Worm (Caenorhabditis elegans) whole organism, L2 larva: ENCODE results near the gene M03C11.9.
"Not testable (repeated sequence)": the region's sequence is repeated elsewhere in the genome, so short reads cannot be mapped to it uniquely, and the experiment has no call there.

Experiments
- C34F6.9 ChIP-seq: fragments of 150-350 bp; optimal IDR thresholded peaks from 2 replicates; lab custom pipeline; 2014; ENCODE audit warnings: missing biosample characterization, missing genetic modification characterization
- F13H6.1 ChIP-seq: sonication (generic microtip); optimal IDR thresholded peaks from 2 replicates; lab custom pipeline; 2016; ENCODE audit warnings: missing genetic modification characterization, missing compliant biosample characterization
- R02D3.7 ChIP-seq: fragments of 150-350 bp; optimal IDR thresholded peaks from 2 replicates; lab custom pipeline; 2014; ENCODE audit warnings: missing biosample characterization, missing genetic modification characterization
- alr-1 ChIP-seq: fragments of 150-350 bp; optimal IDR thresholded peaks from 2 replicates; lab custom pipeline; 2014; ENCODE audit warnings: missing biosample characterization, missing genetic modification characterization
- aly-2 ChIP-seq: fragments of 150-350 bp; optimal IDR thresholded peaks from 2 replicates; lab custom pipeline; 2014; ENCODE audit warnings: missing biosample characterization, missing genetic modification characterization
- ama-1 ChIP-seq: fragments of 150-350 bp; optimal IDR thresholded peaks from 2 replicates; lab custom pipeline; 2018; ENCODE audit warnings: inconsistent platforms
- ceh-16 ChIP-seq: fragments of 150-350 bp; optimal IDR thresholded peaks from 2 replicates; lab custom pipeline; 2014; ENCODE audit warnings: missing biosample characterization, missing genetic modification characterization
- ceh-82 ChIP-seq: fragments of 150-350 bp; optimal IDR thresholded peaks from 2 replicates; lab custom pipeline; 2014; ENCODE audit warnings: missing biosample characterization, missing genetic modification characterization
- crh-2 ChIP-seq: sonication (generic microtip); optimal IDR thresholded peaks from 2 replicates; lab custom pipeline; 2017; ENCODE audit warnings: missing biosample characterization, missing genetic modification characterization
- dmd-4 ChIP-seq: sonication (generic microtip); optimal IDR thresholded peaks from 2 replicates; lab custom pipeline; 2017; ENCODE audit warnings: missing biosample characterization, missing genetic modification characterization
- egl-27 ChIP-seq: sonication (generic microtip); optimal IDR thresholded peaks from 3 replicates; lab custom pipeline; 2017; ENCODE audit warnings: missing biosample characterization, missing genetic modification reagents, missing genetic modification characterization
- elt-3 ChIP-seq: sonication (generic microtip); optimal IDR thresholded peaks from 2 replicates; lab custom pipeline; 2017; ENCODE audit warnings: missing biosample characterization, missing genetic modification characterization
- fos-1 ChIP-seq: fragments of 150-350 bp; optimal IDR thresholded peaks from 2 replicates; lab custom pipeline; 2014; ENCODE audit warnings: missing biosample characterization, missing genetic modification characterization
- gmeb-1 ChIP-seq: fragments of 150-350 bp; optimal IDR thresholded peaks from 2 replicates; lab custom pipeline; 2014; ENCODE audit warnings: missing biosample characterization, missing genetic modification characterization
- lin-11 ChIP-seq: fragments of 150-350 bp; sonication (generic microtip); optimal IDR thresholded peaks from 2 replicates; lab custom pipeline; 2014; ENCODE audit warnings: missing biosample characterization, missing genetic modification characterization, inconsistent platforms, mixed read lengths
- lin-13 ChIP-seq: fragments of 150-350 bp; optimal IDR thresholded peaks from 2 replicates; lab custom pipeline; 2014; ENCODE audit warnings: missing biosample characterization, missing genetic modification reagents, missing genetic modification characterization
- lin-39 ChIP-seq: fragments of 150-350 bp; optimal IDR thresholded peaks from 2 replicates; lab custom pipeline; 2014; ENCODE audit warnings: missing biosample characterization, missing genetic modification reagents, missing genetic modification characterization
- lsy-2 ChIP-seq, 2 experiments: fragments of 150-350 bp in 1 of 2; sonication (generic microtip) in 1 of 2; optimal IDR thresholded peaks; 2 replicates each; lab custom pipeline; 2014 to 2017; ENCODE audit warnings: missing biosample characterization in 2 of 2, missing genetic modification characterization in 2 of 2
- mab-5 ChIP-seq: fragments of 150-350 bp; optimal IDR thresholded peaks from 2 replicates; lab custom pipeline; 2014; ENCODE audit warnings: missing biosample characterization, missing genetic modification characterization
- mbf-1 ChIP-seq: sonication (generic microtip); optimal IDR thresholded peaks from 2 replicates; lab custom pipeline; 2017; ENCODE audit warnings: missing biosample characterization, missing genetic modification characterization
- mdl-1 ChIP-seq, 2 experiments: fragments of 150-350 bp in 1 of 2; sonication (generic microtip) in 1 of 2; optimal IDR thresholded peaks; 2 replicates each; lab custom pipeline; 2017; ENCODE audit warnings: missing biosample characterization in 2 of 2, missing genetic modification characterization in 2 of 2
- nhr-10 ChIP-seq: sonication (generic microtip); optimal IDR thresholded peaks from 2 replicates; lab custom pipeline; 2017; ENCODE audit warnings: missing biosample characterization, missing genetic modification characterization
- nhr-11 ChIP-seq: fragments of 150-350 bp; optimal IDR thresholded peaks from 2 replicates; lab custom pipeline; 2014; ENCODE audit warnings: missing biosample characterization, missing genetic modification characterization
- nhr-129 ChIP-seq: fragments of 150-350 bp; optimal IDR thresholded peaks from 2 replicates; lab custom pipeline; 2014; ENCODE audit warnings: missing biosample characterization, missing genetic modification characterization
- nhr-237 ChIP-seq: fragments of 150-350 bp; optimal IDR thresholded peaks from 2 replicates; lab custom pipeline; 2014; ENCODE audit warnings: missing biosample characterization, missing genetic modification characterization
- nhr-25 ChIP-seq: fragments of 150-350 bp; sonication (generic microtip); optimal IDR thresholded peaks from 3 replicates; lab custom pipeline; 2014; ENCODE audit warnings: missing biosample characterization, missing genetic modification characterization
- nhr-6 ChIP-seq: fragments of 150-350 bp; optimal IDR thresholded peaks from 2 replicates; lab custom pipeline; 2014; ENCODE audit warnings: missing biosample characterization, missing genetic modification characterization
- peb-1 ChIP-seq: fragments of 150-350 bp; optimal IDR thresholded peaks from 2 replicates; lab custom pipeline; 2014; ENCODE audit warnings: missing biosample characterization, missing genetic modification characterization
- sem-4 ChIP-seq: fragments of 150-350 bp; optimal IDR thresholded peaks from 2 replicates; lab custom pipeline; 2014; ENCODE audit warnings: missing biosample characterization, missing genetic modification reagents, missing genetic modification characterization
- skn-1 ChIP-seq: sonication (generic microtip); optimal IDR thresholded peaks from 2 replicates; lab custom pipeline; 2017; ENCODE audit warnings: missing biosample characterization, missing genetic modification characterization
- sma-3 ChIP-seq: sonication (generic microtip); optimal IDR thresholded peaks from 2 replicates; lab custom pipeline; 2016; ENCODE audit warnings: missing genetic modification reagents, missing genetic modification characterization, missing compliant biosample characterization
- sma-9 ChIP-seq, 2 experiments: fragments of 150-350 bp in 1 of 2; sonication (generic microtip) in 1 of 2; optimal IDR thresholded peaks; 2 replicates each; lab custom pipeline; 2014 to 2016; ENCODE audit warnings: missing genetic modification characterization in 2 of 2, mild to moderate bottlenecking in 1 of 2, missing biosample characterization in 1 of 2, missing compliant biosample characterization in 1 of 2, missing genetic modification reagents in 1 of 2, moderate library complexity in 1 of 2
- snpc-4 ChIP-seq: fragments of 150-350 bp; optimal IDR thresholded peaks from 2 replicates; lab custom pipeline; 2014; ENCODE audit warnings: missing biosample characterization, missing genetic modification characterization
- unc-55 ChIP-seq: fragments of 150-350 bp; sonication (generic microtip); optimal IDR thresholded peaks from 3 replicates; lab custom pipeline; 2014; ENCODE audit warnings: missing biosample characterization, missing genetic modification reagents, missing genetic modification characterization
- ztf-1 ChIP-seq: fragments of 200-800 bp; sonication (Bioruptor generic); conservative IDR thresholded peaks from 2 replicates; pipeline ENCODE4 v1.3.6; 2022; ENCODE audit warnings: missing genetic modification characterization, missing compliant biosample characterization
- ztf-4 ChIP-seq: fragments of 150-350 bp; optimal IDR thresholded peaks from 2 replicates; lab custom pipeline; 2014; ENCODE audit warnings: missing biosample characterization, missing genetic modification characterization

M03C11.9 gene

DNA sequence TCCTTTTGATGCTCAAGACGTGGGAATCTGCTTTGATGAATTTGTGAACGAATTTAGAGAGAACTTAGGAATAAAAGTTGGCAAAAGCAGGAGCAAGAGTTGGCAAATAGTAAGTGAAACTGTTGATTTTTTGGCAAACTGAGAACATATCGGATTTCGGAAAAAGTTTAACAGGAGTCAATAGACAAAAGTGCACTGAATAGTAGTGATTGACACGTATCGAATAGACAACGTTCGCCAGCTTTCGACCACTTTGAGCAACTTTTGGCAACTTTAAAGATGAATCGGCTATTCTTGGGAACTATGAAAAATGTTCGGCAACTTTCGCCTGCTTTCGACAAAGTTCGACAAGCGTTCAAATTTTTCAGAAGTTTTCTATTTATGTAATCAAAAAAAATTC lies at the start of gene M03C11.9:
TSS of gene M03C11.9 (minus strand) at position 101 of the 400 bp plus-strand sequence.
- TF ChIP-seq sma-3 (GFP tag; lab: Kevin White, UChicago) (no peak), lsy-2 (tag; optimal IDR thresholded peaks at IDR 0.05; lab: Kevin White, UChicago) (no peak), ztf-1 (GFP tag; lab: Robert Waterston, UW) (no peak), unc-55 (GFP tag; lab: Kevin White, UChicago) (no peak), snpc-4 (no peak), nhr-6 (tag; lab: Kevin White, UChicago) (no peak), egl-27 (tag; lab: Kevin White, UChicago) (no peak), mbf-1 (tag; lab: Kevin White, UChicago) (no peak), ceh-82 (tag; lab: Kevin White, UChicago) (no peak), nhr-10 (tag; lab: Kevin White, UChicago) (no peak), peb-1 (tag; lab: Kevin White, UChicago) (no peak)

DNA sequence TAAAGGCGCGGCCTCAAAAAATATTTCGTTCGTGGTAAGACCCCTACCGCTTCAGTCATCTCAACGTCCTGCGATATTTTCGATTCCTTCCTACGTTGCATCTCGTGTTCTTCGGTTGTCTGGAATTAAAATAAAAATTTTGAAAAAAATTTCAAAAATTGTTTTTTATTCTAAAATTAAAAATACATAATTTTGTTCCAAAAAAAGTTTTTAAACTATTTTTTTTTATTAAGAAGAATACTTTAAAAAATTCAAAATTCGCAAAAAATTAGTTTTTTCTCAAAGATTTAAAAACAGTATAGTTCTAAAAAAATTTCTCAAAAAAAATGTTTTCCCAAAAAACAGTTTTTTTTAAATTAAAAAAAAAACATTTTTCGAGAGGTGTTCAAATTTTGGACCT lies 47.3 kb upstream of the M03C11.9 start, which contains the start of gene H04D03.6:
TSS of gene H04D03.6 (minus strand) at position 101 of the 400 bp plus-strand sequence.
- TF ChIP-seq sem-4, nhr-25, R02D3.7 (tag; lab: Kevin White, UChicago): not testable (repeated sequence)

DNA sequence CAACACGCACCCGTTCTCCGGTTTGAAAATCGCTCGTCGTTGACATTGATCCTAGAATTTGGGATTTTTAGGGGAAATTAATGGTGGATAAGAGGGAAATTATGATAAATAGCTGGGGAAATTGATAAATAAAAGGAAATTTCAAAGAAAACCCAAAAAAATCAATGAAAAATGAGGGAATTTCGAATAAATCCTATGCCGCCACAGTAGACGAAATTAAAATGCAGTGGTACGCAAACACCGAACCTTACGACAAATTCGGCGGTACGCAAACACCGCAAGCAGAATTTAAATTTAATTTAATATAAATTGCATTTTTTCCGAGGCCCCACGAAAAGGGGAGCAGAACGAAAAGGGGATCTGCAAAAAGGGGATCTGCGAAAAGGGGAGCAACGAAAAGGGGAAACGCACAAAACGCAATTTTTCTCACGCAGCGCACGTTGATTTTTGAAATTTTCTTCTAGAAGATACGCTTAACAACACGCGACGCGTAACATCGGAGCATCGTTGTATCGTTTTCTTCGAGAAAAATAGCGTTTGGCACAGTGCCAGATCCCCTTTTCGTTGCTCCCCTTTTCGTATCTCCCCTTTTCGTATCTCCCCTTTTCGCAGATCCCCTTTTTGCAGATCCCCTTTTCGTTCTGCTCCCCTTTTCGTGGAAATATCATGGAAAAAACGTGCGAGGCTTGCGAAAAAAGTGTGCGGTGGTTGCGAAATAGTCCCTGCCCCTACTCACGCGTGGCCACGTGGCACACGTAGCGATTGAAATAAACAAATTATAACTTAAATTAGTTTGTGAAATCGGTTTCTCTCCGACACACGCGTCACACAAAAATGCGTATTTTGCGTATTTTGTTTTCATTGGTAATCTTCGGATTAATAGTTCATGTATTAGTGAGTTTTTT lies 44.7 kb upstream of the M03C11.9 start, which contains the start of the genes smrd-1 and enu-3.1:
TSS of gene smrd-1 (minus strand) at position 51 of the 905 bp plus-strand sequence.
TSS of gene enu-3.1 (plus strand) at position 339 of the 905 bp plus-strand sequence.
- peak; percentile 31 for TF ChIP-seq sma-3 (GFP tag; lab: Kevin White, UChicago)
- TF ChIP-seq crh-2 = peak; percentile 44
- peak; percentile 63 for TF ChIP-seq unc-55 (GFP tag; lab: Kevin White, UChicago)
- peak; percentile 78 for TF ChIP-seq C34F6.9 (tag; lab: Kevin White, UChicago)
- TF ChIP-seq lin-13 (GFP tag; lab: Kevin White, UChicago) = peak; percentile 76
- peak; percentile 39 for TF ChIP-seq mab-5 (tag; lab: Kevin White, UChicago)
- TF ChIP-seq gmeb-1 (tag; lab: Kevin White, UChicago) = peak; percentile 60
- peak; percentile 50 for TF ChIP-seq F13H6.1
- peak; percentile 69 to 75 for TF ChIP-seq lsy-2 (tag; optimal IDR thresholded peaks at IDR 0.05; lab: Kevin White, UChicago)
- TF ChIP-seq, all 48 proteins: peak for 9; not testable (repeated sequence) for 39

DNA sequence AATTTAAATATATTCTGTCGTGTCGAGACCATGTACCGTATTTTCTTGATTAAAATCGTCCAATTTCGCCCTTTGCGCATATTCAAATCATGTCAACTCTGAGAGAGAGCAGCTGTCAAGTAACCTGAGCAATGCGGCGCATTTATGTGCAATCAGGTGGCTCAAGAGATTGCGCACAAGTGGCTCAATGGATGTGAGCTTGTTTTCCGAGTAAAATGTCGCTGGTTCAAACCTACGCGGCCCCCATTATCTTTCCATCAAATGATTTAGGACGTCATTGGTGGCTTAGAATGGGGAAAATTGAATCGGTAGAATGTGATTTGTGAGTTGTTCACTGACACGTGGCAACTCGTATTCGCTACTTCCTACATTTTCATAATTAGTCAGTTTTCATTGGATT lies 40.6 kb upstream of the M03C11.9 start:
- peak; percentile 21 for TF ChIP-seq F13H6.1
- TF ChIP-seq dmd-4 (tag; lab: Kevin White, UChicago) = no peak
- peak in 1 of 2 experiments; percentile 38 for TF ChIP-seq lsy-2 (tag; optimal IDR thresholded peaks at IDR 0.05; lab: Kevin White, UChicago)
- peak; percentile 70 for TF ChIP-seq crh-2
- TF ChIP-seq sma-9 (GFP tag; optimal IDR thresholded peaks at IDR 0.05; lab: Kevin White, UChicago) = no peak
- TF ChIP-seq sma-9 (tag; optimal IDR thresholded peaks at IDR 0.05; lab: Kevin White, UChicago) = no peak
- peak; percentile 52 for TF ChIP-seq nhr-129
- TF ChIP-seq lin-11 (tag; lab: Kevin White, UChicago) = peak; percentile 62
- peak; percentile 28 for TF ChIP-seq C34F6.9 (tag; lab: Kevin White, UChicago)

DNA sequence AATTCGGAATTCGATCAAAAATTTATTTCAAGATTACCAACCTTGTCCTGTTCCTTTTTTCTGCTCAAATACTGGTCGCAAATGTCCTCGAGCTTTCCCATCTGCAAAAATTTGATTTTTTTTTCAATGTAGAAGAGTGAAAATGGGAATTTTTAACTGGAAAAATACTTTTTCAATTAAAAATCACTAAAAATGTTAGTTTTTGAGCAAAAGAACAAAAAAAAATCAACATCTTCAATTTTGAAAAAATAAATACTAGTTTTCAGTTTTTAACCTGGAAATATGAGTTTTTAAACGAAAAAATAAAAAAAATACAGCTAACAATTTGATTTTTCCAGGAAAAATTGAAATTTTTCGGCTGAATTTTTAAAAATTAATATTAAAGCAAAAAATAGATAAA lies 36.4 kb upstream of the M03C11.9 start, which contains the start of gene prp-3:
TSS of gene prp-3 (minus strand) at position 101 of the 400 bp plus-strand sequence.
- no peak for TF ChIP-seq peb-1 (tag; lab: Kevin White, UChicago)
- no peak for TF ChIP-seq mdl-1 (tag; optimal IDR thresholded peaks at IDR 0.05; lab: Kevin White, UChicago)
- TF ChIP-seq sem-4 (tag; lab: Kevin White, UChicago) = no peak
- TF ChIP-seq elt-3 (tag; lab: Kevin White, UChicago) = no peak
- no peak for TF ChIP-seq skn-1
- no peak for TF ChIP-seq fos-1 (tag; lab: Kevin White, UChicago)
- TF ChIP-seq nhr-10 (tag; lab: Kevin White, UChicago) = no peak
- TF ChIP-seq ztf-4 (tag; lab: Kevin White, UChicago) = no peak
- TF ChIP-seq nhr-237 = no peak
- no peak for TF ChIP-seq mbf-1 (tag; lab: Kevin White, UChicago)
- TF ChIP-seq nhr-11 (tag; lab: Kevin White, UChicago) = no peak
- TF ChIP-seq ama-1 (lab: Kevin White, UChicago) = no peak
- no peak for TF ChIP-seq ztf-1 (GFP tag; lab: Robert Waterston, UW)
- TF ChIP-seq nhr-6 (tag; lab: Kevin White, UChicago) = no peak
- TF ChIP-seq nhr-129 = no peak
- no peak for TF ChIP-seq aly-2 (tag; lab: Kevin White, UChicago)
- TF ChIP-seq alr-1 (tag; lab: Kevin White, UChicago) = no peak
- TF ChIP-seq ceh-16 (tag; lab: Kevin White, UChicago) = no peak
- no peak for TF ChIP-seq lin-39 (tag; lab: Kevin White, UChicago)
- no peak for TF ChIP-seq sma-9 (GFP tag; optimal IDR thresholded peaks at IDR 0.05; lab: Kevin White, UChicago)
- no peak for TF ChIP-seq sma-9 (tag; optimal IDR thresholded peaks at IDR 0.05; lab: Kevin White, UChicago)
